Fruit fly (Drosophila melanogaster) whole organism, wandering third instar larva: Measurements from ENCODE around the gene poe.

Source experiments
- CG9705 ChIP-seq: fragments of 200-800 bp; sonication (Bioruptor generic); optimal IDR thresholded peaks from 2 replicates; lab custom pipeline; 2018; ENCODE audit warnings: missing biosample characterization, mild to moderate bottlenecking, missing genetic modification characterization
- Dfd ChIP-seq: fragments of >200 bp; optimal IDR thresholded peaks from 2 replicates; lab custom pipeline; 2017; ENCODE audit warnings: missing biosample characterization, missing genetic modification characterization
- Dif ChIP-seq: fragments of 200-275, 200-300 bp; sonication (Bioruptor generic); optimal IDR thresholded peaks from 2 replicates; lab custom pipeline; 2018; ENCODE audit warnings: missing biosample characterization, missing genetic modification characterization; ENCODE audit not compliant: partially characterized antibody
- Myc ChIP-seq: fragments of >200 bp; optimal IDR thresholded peaks from 2 replicates; lab custom pipeline; 2017
- Vsx2 ChIP-seq: fragments of 200-300, 225-300 bp; sonication (Bioruptor generic); optimal IDR thresholded peaks from 2 replicates; lab custom pipeline; 2018; ENCODE audit warnings: missing biosample characterization, missing genetic modification characterization; ENCODE audit not compliant: partially characterized antibody
- dmrt93B ChIP-seq: fragments of 200-800 bp; sonication (Bioruptor generic); optimal IDR thresholded peaks from 2 replicates; lab custom pipeline; 2018; ENCODE audit warnings: missing biosample characterization, mild to moderate bottlenecking, missing genetic modification characterization
- dsf ChIP-seq: sonication (Bioruptor generic); optimal IDR thresholded peaks from 2 replicates; lab custom pipeline; 2016; ENCODE audit warnings: missing biosample characterization, missing genetic modification characterization, borderline replicate concordance
- foxo ChIP-seq, 2 experiments: fragments of 200-800 bp; sonication (Bioruptor generic); optimal IDR thresholded peaks; 2 replicates in 1 of 2; 3 replicates in 1 of 2; lab custom pipeline; 2016 to 2017; ENCODE audit warnings: missing biosample characterization in 2 of 2, missing genetic modification characterization in 2 of 2
- h ChIP-seq: fragments of 200-800 bp; sonication (Bioruptor generic); optimal IDR thresholded peaks from 3 replicates; lab custom pipeline; 2016; ENCODE audit warnings: missing biosample characterization, mild to moderate bottlenecking, missing genetic modification characterization
- lola ChIP-seq: fragments of >200 bp; optimal IDR thresholded peaks from 2 replicates; lab custom pipeline; 2017; ENCODE audit warnings: missing biosample characterization, missing genetic modification characterization
- psq ChIP-seq: fragments of 200-800 bp; sonication (Bioruptor generic); optimal IDR thresholded peaks from 3 replicates; lab custom pipeline; 2017; ENCODE audit warnings: missing biosample characterization, mild to moderate bottlenecking, missing genetic modification characterization, moderate library complexity
- tai ChIP-seq: sonication (Bioruptor generic); optimal IDR thresholded peaks from 2 replicates; lab custom pipeline; 2016; ENCODE audit warnings: missing biosample characterization, missing genetic modification characterization
- usp ChIP-seq: fragments of >200 bp; optimal IDR thresholded peaks from 2 replicates; lab custom pipeline; 2017; ENCODE audit warnings: missing biosample characterization, missing genetic modification characterization

DNA sequence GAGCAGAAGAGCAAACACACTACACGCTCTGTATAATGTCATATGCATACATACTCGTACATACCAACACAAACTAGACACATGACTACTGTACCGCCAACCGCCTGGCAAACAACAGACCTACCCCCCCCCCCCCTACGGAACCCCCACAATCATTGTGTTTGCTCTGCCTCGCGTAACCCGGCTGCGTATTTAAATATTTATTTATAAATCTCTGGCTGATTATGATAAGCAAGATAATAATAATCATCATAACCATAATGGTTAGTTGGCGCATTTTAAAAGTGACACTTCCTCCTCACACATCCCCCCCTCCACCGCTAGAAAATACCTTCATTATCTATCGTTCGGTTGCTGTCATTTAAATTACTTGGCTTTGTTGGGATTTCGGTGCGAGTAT lies 26.0 kb upstream of the poe start:
- TF ChIP-seq tai (GFP tag; lab: Kevin White, UChicago) (no peak), lola (GFP tag; lab: Kevin White, UChicago) (no peak), usp (GFP tag; lab: Kevin White, UChicago) (no peak), foxo (GFP tag; optimal IDR thresholded peaks at IDR 0.05; lab: Kevin White, UChicago) (peak in 1 of 2 experiments; percentile 7), psq (no peak), dmrt93B (no peak), CG9705 (GFP tag; lab: Kevin White, UChicago) (no peak), Vsx2 (no peak), Dfd (no peak), dsf (GFP tag; lab: Kevin White, UChicago) (no peak), h (peak; percentile 54), Dif (GFP tag; lab: Kevin White, UChicago) (no peak), Myc (lab: Kevin White, UChicago) (no peak)
